Worm (Caenorhabditis elegans) whole organism, L4 larva: Measurements from ENCODE around the gene nfm-1.

Experiments
- F26F4.8 ChIP-seq: fragments of 200-800 bp; sonication (Bioruptor generic); conservative IDR thresholded peaks from 2 replicates; pipeline ENCODE4 v1.3.6; 2022; ENCODE audit warnings: missing genetic modification characterization, missing compliant biosample characterization
- F37D6.2 ChIP-seq: sonication (generic microtip); optimal IDR thresholded peaks from 2 replicates; lab custom pipeline; 2016; ENCODE audit warnings: mild to moderate bottlenecking, missing genetic modification characterization, missing compliant biosample characterization
- F49E8.2 ChIP-seq: sonication (generic microtip); optimal IDR thresholded peaks from 2 replicates; lab custom pipeline; 2016; ENCODE audit warnings: missing compliant biosample characterization, mild to moderate bottlenecking, missing genetic modification characterization, borderline replicate concordance
- T20F7.1 ChIP-seq: fragments of 200-800 bp; sonication (Bioruptor generic); optimal IDR thresholded peaks from 2 replicates; lab custom pipeline; 2018; ENCODE audit warnings: mild to moderate bottlenecking, missing genetic modification characterization, missing compliant biosample characterization
- T26A8.4 ChIP-seq: fragments of 200-800 bp; sonication (Bioruptor generic); IDR thresholded peaks from 2 replicates; pipeline ENCODE4 v1.3.6; 2022; ENCODE audit warnings: missing genetic modification characterization, missing compliant biosample characterization
- Y48G9A.11 ChIP-seq: fragments of 200-800 bp; sonication (Bioruptor generic); IDR thresholded peaks from 2 replicates; pipeline ENCODE4 v1.3.6; 2022; ENCODE audit warnings: missing genetic modification reagents, missing genetic modification characterization, missing compliant biosample characterization
- Y75B8A.6 ChIP-seq: fragments of 200-800 bp; sonication (Bioruptor generic); IDR thresholded peaks from 2 replicates; pipeline ENCODE4 v1.3.6; 2022; ENCODE audit warnings: missing genetic modification reagents, missing genetic modification characterization, missing compliant biosample characterization
- ZK546.5 ChIP-seq, 2 experiments: sonication (generic microtip); optimal IDR thresholded peaks; 2 replicates each; lab custom pipeline; 2017; ENCODE audit warnings: missing biosample characterization in 2 of 2, missing genetic modification characterization in 2 of 2
- aha-1 ChIP-seq: fragments of 150-350 bp; peaks from one replicate; lab custom pipeline; 2014; ENCODE audit warnings: missing biosample characterization, missing genetic modification characterization
- ceh-20 ChIP-seq: fragments of 200-800 bp; sonication (Bioruptor generic); IDR thresholded peaks from 2 replicates; pipeline ENCODE4 v1.3.6; 2022; ENCODE audit warnings: missing genetic modification reagents, missing genetic modification characterization, missing compliant biosample characterization
- ceh-28 ChIP-seq: fragments of 150-350 bp; optimal IDR thresholded peaks from 2 replicates; lab custom pipeline; 2014; ENCODE audit warnings: missing biosample characterization, missing genetic modification reagents, missing genetic modification characterization
- ceh-82 ChIP-seq: sonication (generic microtip); optimal IDR thresholded peaks from 2 replicates; lab custom pipeline; 2017; ENCODE audit warnings: missing biosample characterization, missing genetic modification characterization
- ctbp-1 ChIP-seq: fragments of 200-800 bp; sonication (Bioruptor generic); IDR thresholded peaks from 2 replicates; pipeline ENCODE4 v1.3.6; 2022; ENCODE audit warnings: missing genetic modification reagents, missing genetic modification characterization, missing compliant biosample characterization
- daf-8 ChIP-seq: fragments of 200-800 bp; sonication (Bioruptor generic); IDR thresholded peaks from 2 replicates; pipeline ENCODE4 v1.3.6; 2022; ENCODE audit warnings: missing genetic modification characterization, missing compliant biosample characterization
- dpl-1 ChIP-seq: fragments of 150-350 bp; optimal IDR thresholded peaks from 2 replicates; lab custom pipeline; 2014; ENCODE audit warnings: missing biosample characterization, missing genetic modification reagents, missing genetic modification characterization
- duxl-1 ChIP-seq: sonication (generic microtip); optimal IDR thresholded peaks from 2 replicates; lab custom pipeline; 2016; ENCODE audit warnings: mild to moderate bottlenecking, missing genetic modification characterization, moderate library complexity, missing compliant biosample characterization; ENCODE audit not compliant: poor library complexity
- dve-1 ChIP-seq: sonication (generic microtip); optimal IDR thresholded peaks from 2 replicates; lab custom pipeline; 2017; ENCODE audit warnings: antibody characterized with exemption, mild to moderate bottlenecking, missing genetic modification characterization, missing compliant biosample characterization; ENCODE audit not compliant: insufficient read depth
- egl-43 ChIP-seq: fragments of 200-800 bp; sonication (Bioruptor generic); IDR thresholded peaks from 2 replicates; pipeline ENCODE4 v1.3.6; 2022; ENCODE audit warnings: missing genetic modification reagents, missing genetic modification characterization, missing compliant biosample characterization
- gei-8 ChIP-seq: fragments of 200-800 bp; sonication (Bioruptor generic); optimal IDR thresholded peaks from 2 replicates; lab custom pipeline; 2018; ENCODE audit warnings: mild to moderate bottlenecking, missing genetic modification characterization, missing compliant biosample characterization
- hif-1 ChIP-seq, 2 experiments: sonication (generic microtip); optimal IDR thresholded peaks; 2 replicates each; lab custom pipeline; 2016 to 2017; ENCODE audit warnings: missing compliant biosample characterization in 2 of 2, missing genetic modification characterization in 2 of 2, missing genetic modification reagents in 2 of 2, missing genotype in 2 of 2, mild to moderate bottlenecking in 1 of 2
- hlh-11 ChIP-seq: fragments of 200-800 bp; sonication (Bioruptor generic); optimal IDR thresholded peaks from 2 replicates; lab custom pipeline; 2018; ENCODE audit warnings: mild to moderate bottlenecking, missing genetic modification characterization, missing compliant biosample characterization
- hlh-30 ChIP-seq: sonication (generic microtip); optimal IDR thresholded peaks from 2 replicates; lab custom pipeline; 2017; ENCODE audit warnings: antibody characterized with exemption, mild to moderate bottlenecking, missing genetic modification characterization, missing compliant biosample characterization; ENCODE audit not compliant: insufficient read depth
- hmg-1.1 ChIP-seq: fragments of 200-800 bp; sonication (Bioruptor generic); IDR thresholded peaks from 2 replicates; pipeline ENCODE4 v1.3.6; 2022; ENCODE audit warnings: missing genetic modification reagents, missing genetic modification characterization, missing compliant biosample characterization
- lim-7 ChIP-seq: fragments of 200-800 bp; sonication (Bioruptor generic); IDR thresholded peaks from 2 replicates; pipeline ENCODE4 v1.3.6; 2022; ENCODE audit warnings: missing genetic modification characterization, missing compliant biosample characterization
- lin-1 ChIP-seq: fragments of 200-800 bp; sonication (Bioruptor generic); IDR thresholded peaks from 2 replicates; pipeline ENCODE4 v1.3.6; 2022; ENCODE audit warnings: missing genetic modification reagents, missing genetic modification characterization, missing compliant biosample characterization
- lin-15B ChIP-seq: fragments of 150-350 bp; sonication (generic microtip); optimal IDR thresholded peaks from 3 replicates; lab custom pipeline; 2014; ENCODE audit warnings: missing biosample characterization, missing genetic modification characterization
- lin-38 ChIP-seq: fragments of 200-800 bp; sonication (Bioruptor generic); IDR thresholded peaks from 2 replicates; pipeline ENCODE4 v1.3.6; 2022; ENCODE audit warnings: missing genetic modification reagents, missing genetic modification characterization, missing compliant biosample characterization
- lin-39 ChIP-seq: fragments of 150-350 bp; optimal IDR thresholded peaks from 2 replicates; lab custom pipeline; 2014; ENCODE audit warnings: missing biosample characterization, missing genetic modification reagents, missing genetic modification characterization
- madf-5 ChIP-seq, 2 experiments: fragments of 200-800 bp; sonication (Bioruptor generic); IDR thresholded peaks; 2 replicates each; pipeline ENCODE4 v1.3.6; 2022; ENCODE audit warnings: missing compliant biosample characterization in 2 of 2, missing genetic modification characterization in 2 of 2
- mdl-1 ChIP-seq, 2 experiments: fragments of 150-350 bp in 1 of 2; sonication (generic microtip) in 1 of 2; optimal IDR thresholded peaks; 2 replicates each; lab custom pipeline; 2014 to 2017; ENCODE audit warnings: missing biosample characterization in 2 of 2, missing genetic modification characterization in 2 of 2
- mep-1 ChIP-seq: fragments of 150-350 bp; sonication (generic microtip); optimal IDR thresholded peaks from 3 replicates; lab custom pipeline; 2014; ENCODE audit warnings: missing biosample characterization, missing genetic modification characterization
- mes-2 ChIP-seq: sonication (generic microtip); optimal IDR thresholded peaks from 2 replicates; lab custom pipeline; 2016; ENCODE audit warnings: missing genotype, mild to moderate bottlenecking, missing genetic modification characterization, missing compliant biosample characterization; ENCODE audit not compliant: poor library complexity, severe bottlenecking
- mxl-2 ChIP-seq: fragments of 200-800 bp; sonication (Bioruptor generic); conservative IDR thresholded peaks from 2 replicates; pipeline ENCODE4 v1.3.6; 2022; ENCODE audit warnings: missing genetic modification reagents, missing genetic modification characterization, missing compliant biosample characterization
- mxl-3 ChIP-seq: fragments of 200-800 bp; sonication (Bioruptor generic); optimal IDR thresholded peaks from 2 replicates; lab custom pipeline; 2018; ENCODE audit warnings: mild to moderate bottlenecking, missing genetic modification characterization, missing compliant biosample characterization
- nhr-11 ChIP-seq: fragments of 150-350 bp; optimal IDR thresholded peaks from 2 replicates; lab custom pipeline; 2014; ENCODE audit warnings: missing biosample characterization, missing genetic modification characterization
- nhr-111 ChIP-seq: fragments of 200-800 bp; sonication (Bioruptor generic); optimal IDR thresholded peaks from 2 replicates; lab custom pipeline; 2018; ENCODE audit warnings: mild to moderate bottlenecking, missing genetic modification characterization, missing compliant biosample characterization
- nhr-237 ChIP-seq: sonication (generic microtip); optimal IDR thresholded peaks from 2 replicates; lab custom pipeline; 2017; ENCODE audit warnings: missing biosample characterization, missing genetic modification characterization
- nhr-48 ChIP-seq: sonication (generic microtip); optimal IDR thresholded peaks from 2 replicates; lab custom pipeline; 2016; ENCODE audit warnings: mild to moderate bottlenecking, missing genetic modification characterization, missing compliant biosample characterization
- nhr-6 ChIP-seq: fragments of 150-350 bp; optimal IDR thresholded peaks from 2 replicates; lab custom pipeline; 2014; ENCODE audit warnings: missing biosample characterization, missing genetic modification characterization
- nhr-76 ChIP-seq: fragments of 150-350 bp; optimal IDR thresholded peaks from 2 replicates; lab custom pipeline; 2014; ENCODE audit warnings: missing biosample characterization, missing genetic modification characterization
- pqm-1 ChIP-seq: sonication (generic microtip); optimal IDR thresholded peaks from 2 replicates; lab custom pipeline; 2017; ENCODE audit warnings: missing biosample characterization, missing genetic modification characterization
- rbr-2 ChIP-seq: sonication (generic microtip); optimal IDR thresholded peaks from 2 replicates; lab custom pipeline; 2016; ENCODE audit warnings: missing genotype, missing genetic modification characterization, missing compliant biosample characterization
- sdz-12 ChIP-seq: fragments of 200-800 bp; sonication (Bioruptor generic); optimal IDR thresholded peaks from 2 replicates; lab custom pipeline; 2018; ENCODE audit warnings: mild to moderate bottlenecking, missing genetic modification characterization, missing compliant biosample characterization
- skn-1 ChIP-seq: fragments of 150-350 bp; optimal IDR thresholded peaks from 2 replicates; lab custom pipeline; 2014; ENCODE audit warnings: missing biosample characterization, missing genetic modification characterization
- spr-1 ChIP-seq: sonication (generic microtip); optimal IDR thresholded peaks from 2 replicates; lab custom pipeline; 2016; ENCODE audit warnings: mild to moderate bottlenecking, missing genetic modification characterization, missing compliant biosample characterization
- unc-62 ChIP-seq, 3 experiments: fragments of 150-350 bp in 1 of 3; sonication (generic microtip); optimal IDR thresholded peaks in 2 of 3; peaks in 1 of 3; 1 replicate in 1 of 3; 2 replicates in 2 of 3; lab custom pipeline; 2014 to 2017; ENCODE audit warnings: missing biosample characterization in 3 of 3, missing genetic modification characterization in 3 of 3, missing genetic modification reagents in 3 of 3, missing genotype in 1 of 3
- zag-1 ChIP-seq: fragments of 150-350 bp; optimal IDR thresholded peaks from 2 replicates; lab custom pipeline; 2014; ENCODE audit warnings: missing biosample characterization, missing genetic modification characterization
- zfp-3 ChIP-seq: fragments of 200-800 bp; sonication (Bioruptor generic); conservative IDR thresholded peaks from 2 replicates; pipeline ENCODE4 v1.3.6; 2022; ENCODE audit warnings: missing genetic modification reagents, missing genetic modification characterization, missing compliant biosample characterization
- zip-11 ChIP-seq: fragments of 200-800 bp; sonication (Bioruptor generic); IDR thresholded peaks from 2 replicates; pipeline ENCODE4 v1.3.6; 2022; ENCODE audit warnings: missing genetic modification characterization, missing compliant biosample characterization
- ztf-11 ChIP-seq: fragments of 150-350 bp; optimal IDR thresholded peaks from 2 replicates; lab custom pipeline; 2014; ENCODE audit warnings: missing biosample characterization, missing genetic modification characterization

The nfm-1 gene

ce11 chrIII:6170038-6170437 is 10.8 kb downstream of the nfm-1 start (continued):
- no peak for TF ChIP-seq madf-5 (GFP tag; IDR thresholded peaks at IDR 0.05; lab: Robert Waterston, UW)
- no peak for TF ChIP-seq nhr-76
- peak; percentile 67 for TF ChIP-seq hlh-11 (tag; lab: Kevin White, UChicago)
- TF ChIP-seq aha-1 (tag; lab: Kevin White, UChicago) = peak; percentile 51
- no peak for TF ChIP-seq zag-1 (tag; lab: Kevin White, UChicago)
- no peak for TF ChIP-seq duxl-1 (tag; lab: Kevin White, UChicago)
- no peak for TF ChIP-seq zip-11 (GFP tag; lab: Robert Waterston, UW)
- no peak for TF ChIP-seq egl-43 (GFP tag; lab: Robert Waterston, UW)
- TF ChIP-seq rbr-2 (tag; lab: Kevin White, UChicago) = peak; percentile 19
- peak in 1 of 2 experiments; percentile 2 for TF ChIP-seq mdl-1 (tag; optimal IDR thresholded peaks at IDR 0.05; lab: Kevin White, UChicago)
- no peak for TF ChIP-seq F37D6.2
- no peak for TF ChIP-seq dve-1 (tag; lab: Kevin White, UChicago)
- peak; percentile 62 for TF ChIP-seq mep-1 (tag; lab: Kevin White, UChicago)
- TF ChIP-seq nhr-6 (tag; lab: Kevin White, UChicago) = no peak
- TF ChIP-seq ceh-28 (tag; lab: Kevin White, UChicago) = no peak
- TF ChIP-seq T26A8.4 (GFP tag; lab: Robert Waterston, UW) = no peak
- TF ChIP-seq zfp-3 (GFP tag; lab: Robert Waterston, UW) = 0 out of 2 replicates have a peak, but pooled peaks have one; percentile 31
- no peak for TF ChIP-seq Y48G9A.11 (GFP tag; lab: Robert Waterston, UW)
- TF ChIP-seq nhr-11 (tag; lab: Kevin White, UChicago) = peak; percentile 86
- no peak for TF ChIP-seq nhr-237
- peak; percentile 68 for TF ChIP-seq hmg-1.1 (GFP tag; lab: Robert Waterston, UW)
- TF ChIP-seq lin-39 = no peak
- TF ChIP-seq lin-15B (tag; lab: Kevin White, UChicago) = no peak
- TF ChIP-seq T20F7.1 = peak; percentile 8
- no peak for TF ChIP-seq F26F4.8
- TF ChIP-seq sdz-12 (GFP tag; lab: Kevin White, UChicago) = no peak
- no peak for TF ChIP-seq ceh-82 (tag; lab: Kevin White, UChicago)
- TF ChIP-seq gei-8 (GFP tag; lab: Kevin White, UChicago) = no peak
- TF ChIP-seq F49E8.2 (tag; lab: Kevin White, UChicago) = no peak
- no peak for TF ChIP-seq lim-7 (GFP tag; lab: Robert Waterston, UW)
- 0 out of 2 replicates have a peak, but pooled peaks have one; percentile 7 for TF ChIP-seq lin-38
- no peak for TF ChIP-seq ZK546.5 (tag; optimal IDR thresholded peaks at IDR 0.05; lab: Kevin White, UChicago)
- TF ChIP-seq Y75B8A.6 (GFP tag; lab: Robert Waterston, UW) = no peak
- TF ChIP-seq mes-2 = no peak
- TF ChIP-seq mxl-3 (GFP tag; lab: Kevin White, UChicago) = no peak
- TF ChIP-seq dpl-1 (GFP tag; lab: Kevin White, UChicago) = peak; percentile 35
- TF ChIP-seq ztf-11 (tag; lab: Kevin White, UChicago) = no peak
- no peak for TF ChIP-seq daf-8 (GFP tag; lab: Robert Waterston, UW)
- TF ChIP-seq unc-62 (GFP tag; optimal IDR thresholded peaks at IDR 0.05 in 1 of 2; lab: Kevin White, UChicago) = peak in 1 of 2 experiments; percentile 64
- no peak for TF ChIP-seq unc-62 (tag; optimal IDR thresholded peaks at IDR 0.05; lab: Kevin White, UChicago)
- no peak for TF ChIP-seq ceh-20 (GFP tag; lab: Robert Waterston, UW)
- peak in 1 of 2 experiments; percentile 95 for TF ChIP-seq hif-1 (tag; optimal IDR thresholded peaks at IDR 0.05; lab: Kevin White, UChicago)
- TF ChIP-seq spr-1 (tag; lab: Kevin White, UChicago) = no peak
- TF ChIP-seq mxl-2 (GFP tag; lab: Robert Waterston, UW) = no peak
- TF ChIP-seq hlh-30 (tag; lab: Kevin White, UChicago) = peak; percentile 26
- no peak for TF ChIP-seq lin-1 (GFP tag; lab: Robert Waterston, UW)
- TF ChIP-seq pqm-1 (tag; lab: Kevin White, UChicago) = no peak
- 0 out of 2 replicates have a peak, but pooled peaks have one; percentile 7 for TF ChIP-seq ctbp-1 (GFP tag; lab: Robert Waterston, UW)
- no peak for TF ChIP-seq skn-1 (tag; lab: Kevin White, UChicago)
- peak; percentile 22 for TF ChIP-seq nhr-48
- no peak for TF ChIP-seq nhr-111 (GFP tag; lab: Kevin White, UChicago)
- TF ChIP-seq, all 104 proteins: peak for 20
